Worm (Caenorhabditis elegans): ENCODE measurements around the gene W06G6.10.

The W06G6.10 gene

DNA sequence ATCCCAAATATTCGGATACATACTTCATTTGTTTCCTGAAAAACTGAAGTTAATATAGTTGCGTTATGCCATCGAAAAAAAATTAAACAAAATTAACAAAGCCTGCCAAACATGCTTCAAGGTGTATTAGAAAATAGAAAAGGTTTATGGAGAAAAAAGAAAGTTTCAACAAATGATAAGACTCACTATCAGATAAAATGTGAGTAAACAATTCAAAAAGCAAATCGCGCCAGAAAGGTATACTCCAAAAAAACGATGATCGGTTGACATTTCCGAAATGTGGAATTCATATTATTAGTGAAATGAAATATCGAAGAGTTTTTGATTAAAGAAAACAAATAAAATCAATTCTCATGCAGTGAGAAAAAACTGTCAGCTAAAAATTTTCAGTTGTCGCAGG, 26.1 kb downstream of the W06G6.10 start, which contains the start of gene Y70C5A.3:
Gene Y70C5A.3 (minus strand): TSS at position 50 of the 400 bp plus-strand sequence.
- TF ChIP-seq zip-8 (tag; optimal IDR thresholded peaks at IDR 0.05) (no peak), sem-2 (GFP tag; optimal IDR thresholded peaks at IDR 0.05) (no peak), ceh-83 (GFP tag; optimal IDR thresholded peaks at IDR 0.05) (no peak), ceh-43 (GFP tag; optimal IDR thresholded peaks at IDR 0.05) (no peak), unc-62 (GFP tag; optimal IDR thresholded peaks at IDR 0.05) (no peak), ztf-11 (tag; optimal IDR thresholded peaks at IDR 0.05) (no peak), sptf-1 (tag; optimal IDR thresholded peaks at IDR 0.05) (no peak), nhr-76 (tag; optimal IDR thresholded peaks at IDR 0.05) (no peak), bed-3 (GFP tag; optimal IDR thresholded peaks at IDR 0.05) (no peak), nhr-12 (tag; optimal IDR thresholded peaks at IDR 0.05) (no peak), unc-120 (tag; optimal IDR thresholded peaks at IDR 0.05; ENCODE audit: poor library complexity, severe bottlenecking) (no peak), mls-2 (tag; optimal IDR thresholded peaks at IDR 0.05) (no peak)

DNA sequence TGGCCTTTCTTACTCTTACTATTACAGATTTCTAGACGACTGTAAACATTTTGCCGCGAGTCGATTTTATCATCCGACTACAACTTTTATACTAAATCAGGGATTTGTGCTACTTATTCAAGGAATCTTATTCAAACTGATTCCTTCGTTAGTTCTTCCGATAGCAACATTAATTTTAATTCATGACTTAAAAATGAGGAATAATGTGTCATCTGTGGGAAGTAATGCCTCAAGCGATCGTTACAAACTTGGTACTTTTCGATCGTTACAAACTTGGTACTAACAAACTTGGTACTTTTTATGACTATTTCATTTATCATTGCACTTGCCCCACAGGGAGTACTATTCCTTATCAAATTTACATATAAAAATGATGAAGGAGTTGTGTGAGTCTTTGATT, 29.5 kb downstream of the W06G6.10 start, which contains the start of gene Y70C5A.4:
Gene Y70C5A.4 (plus strand): TSS at position 301 of the 400 bp plus-strand sequence.
- TF ChIP-seq elt-1 (tag; optimal IDR thresholded peaks at IDR 0.05; ENCODE audit: borderline replicate concordance, insufficient read depth) (no peak), ces-1 (GFP tag; optimal IDR thresholded peaks at IDR 0.05) (no peak), hlh-1 (tag; optimal IDR thresholded peaks at IDR 0.05) (no peak), sem-2 (GFP tag; optimal IDR thresholded peaks at IDR 0.05) (no peak), nhr-237 (tag; optimal IDR thresholded peaks at IDR 0.05) (no peak), blmp-1 (tag; optimal IDR thresholded peaks at IDR 0.05) (no peak), nhr-2 (tag; optimal IDR thresholded peaks at IDR 0.05) (no peak), mep-1 (tag; optimal IDR thresholded peaks at IDR 0.05) (no peak), lin-32 (GFP tag; optimal IDR thresholded peaks at IDR 0.05) (no peak), flh-1 (GFP tag; optimal IDR thresholded peaks at IDR 0.05) (no peak), lsy-2 (tag; optimal IDR thresholded peaks at IDR 0.05) (no peak), cnd-1 (tag; optimal IDR thresholded peaks at IDR 0.05) (no peak), zip-8 (tag; optimal IDR thresholded peaks at IDR 0.05) (no peak), lin-13 (tag; optimal IDR thresholded peaks at IDR 0.05) (no peak), nhr-28 (tag; optimal IDR thresholded peaks at IDR 0.05) (no peak), snpc-4 (tag; optimal IDR thresholded peaks at IDR 0.05) (no peak), tbx-8 (GFP tag; optimal IDR thresholded peaks at IDR 0.05) (no peak), nhr-76 (tag; optimal IDR thresholded peaks at IDR 0.05) (no peak), pha-4 (tag; optimal IDR thresholded peaks at IDR 0.05) (no peak)

DNA sequence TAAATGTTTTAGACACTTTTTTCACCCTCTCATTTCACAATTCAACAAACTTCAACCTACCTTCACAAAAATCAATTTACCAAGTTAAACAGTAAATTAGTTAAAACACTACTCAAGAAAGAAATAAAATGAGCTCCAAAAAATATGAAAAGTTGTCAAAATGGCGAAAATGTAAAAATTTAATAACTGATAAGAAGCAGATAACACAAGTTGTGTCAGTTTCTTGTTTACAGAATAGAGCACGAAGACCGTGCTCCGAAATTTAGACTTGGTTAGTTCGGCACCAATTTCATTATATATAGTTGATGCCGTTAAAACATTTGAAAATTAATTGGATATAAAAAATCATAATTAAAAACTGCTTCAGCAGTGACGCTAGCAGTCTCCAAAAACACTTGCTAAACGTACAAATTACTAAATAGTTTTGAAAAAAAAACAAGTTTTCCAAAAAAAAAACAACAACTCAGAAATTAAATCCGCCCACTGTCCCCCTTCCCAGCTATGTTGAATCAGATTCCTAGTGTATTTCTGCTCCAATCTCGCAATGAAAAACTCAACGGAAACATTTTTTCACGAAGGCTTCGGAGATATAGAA, 36.1 kb downstream of the W06G6.10 start, which contains the start of gene srw-54:
Gene srw-54 (plus strand): TSS at position 545 of the 595 bp plus-strand sequence.
- no peak for TF ChIP-seq nhr-237 (tag; optimal IDR thresholded peaks at IDR 0.05)
- TF ChIP-seq pha-4 (tag; optimal IDR thresholded peaks at IDR 0.05): no peak
- TF ChIP-seq drap-1 (GFP tag; optimal IDR thresholded peaks at IDR 0.05): no peak
- TF ChIP-seq lsy-2 (tag; optimal IDR thresholded peaks at IDR 0.05): no peak
- TF ChIP-seq zip-8 (tag; optimal IDR thresholded peaks at IDR 0.05): no peak
- no peak for TF ChIP-seq ztf-11 (tag; optimal IDR thresholded peaks at IDR 0.05)
- no peak for TF ChIP-seq ceh-39 (tag; optimal IDR thresholded peaks at IDR 0.05)
- no peak for TF ChIP-seq mab-5 (tag; optimal IDR thresholded peaks at IDR 0.05)
- TF ChIP-seq nhr-12 (tag; optimal IDR thresholded peaks at IDR 0.05): no peak

DNA sequence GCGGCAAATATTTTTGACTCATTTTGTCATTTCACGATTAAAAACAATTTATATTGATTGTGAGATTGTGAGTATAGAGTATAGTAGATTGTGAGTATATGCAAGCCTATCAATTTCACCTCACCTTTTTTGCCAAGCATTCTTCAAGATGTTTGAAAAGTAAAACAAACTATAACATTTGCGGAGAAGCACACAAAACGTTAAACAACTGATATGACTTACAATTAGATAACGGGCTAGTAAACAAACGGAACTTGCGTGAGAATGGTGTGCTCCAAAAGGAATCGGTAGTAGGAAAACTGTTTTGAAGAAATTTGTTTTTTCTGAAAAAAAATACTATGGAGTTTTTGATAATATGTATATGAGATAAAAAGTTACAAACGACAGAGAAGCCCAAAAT, 36.9 kb downstream of the W06G6.10 start:
- TF ChIP-seq mep-1 (tag; optimal IDR thresholded peaks at IDR 0.05) (no peak), elt-1 (tag; optimal IDR thresholded peaks at IDR 0.05; ENCODE audit: borderline replicate concordance, insufficient read depth) (no peak), mls-2 (tag; optimal IDR thresholded peaks at IDR 0.05) (no peak), ceh-39 (tag; optimal IDR thresholded peaks at IDR 0.05) (no peak), tbx-8 (GFP tag; optimal IDR thresholded peaks at IDR 0.05) (no peak), nhr-28 (tag; optimal IDR thresholded peaks at IDR 0.05) (no peak), unc-62 (GFP tag; optimal IDR thresholded peaks at IDR 0.05) (no peak), lin-32 (GFP tag; optimal IDR thresholded peaks at IDR 0.05) (no peak), ceh-43 (GFP tag; optimal IDR thresholded peaks at IDR 0.05) (no peak)

DNA sequence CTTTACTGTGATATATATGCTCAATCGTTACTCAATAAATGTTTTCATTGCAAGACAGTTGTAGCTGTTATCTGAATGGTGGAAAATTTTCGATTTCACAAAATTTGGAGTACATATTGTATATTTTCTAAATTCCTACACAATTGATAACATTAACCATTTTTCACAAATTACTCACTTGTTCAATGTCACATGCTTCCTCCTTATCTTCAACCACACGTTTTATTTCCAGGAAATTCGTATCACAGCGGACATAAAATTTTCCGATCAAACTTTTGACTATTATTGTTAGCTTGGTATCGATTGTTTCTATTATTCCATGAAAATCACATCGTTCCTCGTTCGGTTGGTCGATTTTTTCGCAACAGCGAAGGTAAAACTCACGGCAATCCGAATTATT, 38.5 kb downstream of the W06G6.10 start:
- TF ChIP-seq blmp-1 (tag; optimal IDR thresholded peaks at IDR 0.05): no peak
- no peak for TF ChIP-seq sptf-1 (tag; optimal IDR thresholded peaks at IDR 0.05)
- no peak for TF ChIP-seq ceh-83 (GFP tag; optimal IDR thresholded peaks at IDR 0.05)
- TF ChIP-seq ceh-39 (tag; optimal IDR thresholded peaks at IDR 0.05): no peak
- no peak for TF ChIP-seq nhr-2 (tag; optimal IDR thresholded peaks at IDR 0.05)
- TF ChIP-seq elt-1 (tag; optimal IDR thresholded peaks at IDR 0.05; ENCODE audit: borderline replicate concordance, insufficient read depth): no peak
- TF ChIP-seq snpc-4 (tag; optimal IDR thresholded peaks at IDR 0.05): no peak
- no peak for TF ChIP-seq nhr-76 (tag; optimal IDR thresholded peaks at IDR 0.05)
- TF ChIP-seq pha-4 (tag; optimal IDR thresholded peaks at IDR 0.05): no peak
- no peak for TF ChIP-seq lsy-2 (tag; optimal IDR thresholded peaks at IDR 0.05)
- TF ChIP-seq ham-2 (GFP tag; optimal IDR thresholded peaks at IDR 0.05): no peak
- TF ChIP-seq mab-5 (tag; optimal IDR thresholded peaks at IDR 0.05): no peak
- no peak for TF ChIP-seq unc-62 (GFP tag; optimal IDR thresholded peaks at IDR 0.05)
- no peak for TF ChIP-seq sem-2 (GFP tag; optimal IDR thresholded peaks at IDR 0.05)
- no peak for TF ChIP-seq unc-120 (tag; optimal IDR thresholded peaks at IDR 0.05; ENCODE audit: poor library complexity, severe bottlenecking)
- TF ChIP-seq lin-13 (tag; optimal IDR thresholded peaks at IDR 0.05): no peak
- TF ChIP-seq lin-32 (GFP tag; optimal IDR thresholded peaks at IDR 0.05): no peak
- TF ChIP-seq elt-3 (tag; optimal IDR thresholded peaks at IDR 0.05): no peak
